Fruit fly (Drosophila melanogaster) whole organism, pupa: ENCODE measurements around the gene Aos1.

Experiments used
- CG10348 ChIP-seq: fragments of 200-800 bp; sonication (Bioruptor generic); IDR thresholded peaks from 2 replicates; pipeline ENCODE4 v1.3.6; 2022; ENCODE audit warnings: missing biosample characterization, missing genetic modification characterization
- CG12605 ChIP-seq: fragments of 200-800 bp; sonication (Bioruptor generic); IDR thresholded peaks from 2 replicates; pipeline ENCODE4 v1.3.6; 2022; ENCODE audit warnings: missing biosample characterization, missing genetic modification characterization
- CG13204 ChIP-seq: fragments of 200-800 bp; sonication (Bioruptor generic); optimal IDR thresholded peaks from 2 replicates; lab custom pipeline; 2018; ENCODE audit warnings: missing biosample characterization, mild to moderate bottlenecking, missing genetic modification characterization, moderate library complexity
- CG14655 ChIP-seq: fragments of 200-800 bp; sonication (Bioruptor generic); optimal IDR thresholded peaks from 3 replicates; lab custom pipeline; 2017; ENCODE audit warnings: mild to moderate bottlenecking, missing biosample characterization, missing genetic modification reagents, missing genetic modification characterization
- CG15710 ChIP-seq: fragments of 200-800 bp; sonication (Bioruptor generic); optimal IDR thresholded peaks from 2 replicates; lab custom pipeline; 2018; ENCODE audit warnings: missing biosample characterization, mild to moderate bottlenecking, missing genetic modification characterization, moderate library complexity
- CG17806 ChIP-seq: fragments of 200-800 bp; sonication (Bioruptor generic); optimal IDR thresholded peaks from 2 replicates; lab custom pipeline; 2018; ENCODE audit warnings: missing biosample characterization, mild to moderate bottlenecking, missing genetic modification characterization, moderate library complexity
- CG32121 ChIP-seq: fragments of 200-800 bp; sonication (Bioruptor generic); IDR thresholded peaks from 2 replicates; pipeline ENCODE4 v1.3.6; 2022; ENCODE audit warnings: missing biosample characterization, missing genetic modification characterization
- CG34367 ChIP-seq: fragments of 200-800 bp; sonication (Bioruptor generic); optimal IDR thresholded peaks from 2 replicates; lab custom pipeline; 2018; ENCODE audit warnings: missing biosample characterization, mild to moderate bottlenecking, missing genetic modification characterization
- CG4496 ChIP-seq: fragments of 200-800 bp; sonication (Bioruptor generic); IDR thresholded peaks from 3 replicates; pipeline ENCODE4 v1.3.6; 2022; ENCODE audit warnings: missing biosample characterization, missing genetic modification characterization
- CG8159 ChIP-seq: fragments of 200-800 bp; sonication (Bioruptor generic); optimal IDR thresholded peaks from 3 replicates; lab custom pipeline; 2018; ENCODE audit warnings: missing biosample characterization, mild to moderate bottlenecking, missing genetic modification characterization, moderate library complexity
- CG8301 ChIP-seq: fragments of 200-800 bp; sonication (Bioruptor generic); optimal IDR thresholded peaks from 2 replicates; lab custom pipeline; 2018; ENCODE audit warnings: missing biosample characterization, mild to moderate bottlenecking, missing genetic modification characterization
- CG9948 ChIP-seq: fragments of 200-800 bp; sonication (Bioruptor generic); optimal IDR thresholded peaks from 2 replicates; lab custom pipeline; 2018; ENCODE audit warnings: missing biosample characterization, mild to moderate bottlenecking, missing genetic modification characterization, moderate library complexity
- D1 ChIP-seq: fragments of 200-800 bp; sonication (Bioruptor generic); optimal IDR thresholded peaks from 2 replicates; lab custom pipeline; 2018; ENCODE audit warnings: missing biosample characterization, mild to moderate bottlenecking, missing genetic modification characterization, moderate library complexity
- EcR ChIP-seq: fragments of 200-800 bp; sonication (Bioruptor generic); optimal IDR thresholded peaks from 3 replicates; lab custom pipeline; 2019; ENCODE audit warnings: missing biosample characterization, missing genetic modification characterization, mild to moderate bottlenecking, moderate library complexity, missing genetic modification reagents
- Ets98B ChIP-seq: fragments of 200-800 bp; sonication (Bioruptor generic); IDR thresholded peaks from 2 replicates; pipeline ENCODE4 v1.3.6; 2022; ENCODE audit warnings: missing biosample characterization, missing genetic modification characterization
- Pif1A ChIP-seq: fragments of 200-800 bp; sonication (Bioruptor generic); optimal IDR thresholded peaks from 3 replicates; lab custom pipeline; 2016; ENCODE audit warnings: missing biosample characterization, missing genetic modification characterization
- Pif1B ChIP-seq: fragments of 200-800 bp; sonication (Bioruptor generic); optimal IDR thresholded peaks from 3 replicates; lab custom pipeline; 2016; ENCODE audit warnings: missing biosample characterization, missing genetic modification characterization
- Snoo ChIP-seq: fragments of 200-800 bp; sonication (Bioruptor generic); optimal IDR thresholded peaks from 3 replicates; lab custom pipeline; 2017; ENCODE audit warnings: missing biosample characterization, mild to moderate bottlenecking, missing genetic modification characterization, inconsistent platforms
- fd96Ca ChIP-seq: fragments of 200-800 bp; sonication (Bioruptor generic); IDR thresholded peaks from 3 replicates; pipeline ENCODE4 v1.3.6; 2022; ENCODE audit warnings: missing biosample characterization, missing genetic modification characterization
- gl ChIP-seq: fragments of 200-800 bp; sonication (Bioruptor generic); optimal IDR thresholded peaks from 2 replicates; lab custom pipeline; 2018; ENCODE audit warnings: missing biosample characterization, mild to moderate bottlenecking, missing genetic modification characterization
- rn ChIP-seq: fragments of 200-800 bp; sonication (Bioruptor generic); IDR thresholded peaks from 2 replicates; pipeline ENCODE4 v1.3.6; 2022; ENCODE audit warnings: missing biosample characterization, missing genetic modification characterization

The Aos1 gene

DNA sequence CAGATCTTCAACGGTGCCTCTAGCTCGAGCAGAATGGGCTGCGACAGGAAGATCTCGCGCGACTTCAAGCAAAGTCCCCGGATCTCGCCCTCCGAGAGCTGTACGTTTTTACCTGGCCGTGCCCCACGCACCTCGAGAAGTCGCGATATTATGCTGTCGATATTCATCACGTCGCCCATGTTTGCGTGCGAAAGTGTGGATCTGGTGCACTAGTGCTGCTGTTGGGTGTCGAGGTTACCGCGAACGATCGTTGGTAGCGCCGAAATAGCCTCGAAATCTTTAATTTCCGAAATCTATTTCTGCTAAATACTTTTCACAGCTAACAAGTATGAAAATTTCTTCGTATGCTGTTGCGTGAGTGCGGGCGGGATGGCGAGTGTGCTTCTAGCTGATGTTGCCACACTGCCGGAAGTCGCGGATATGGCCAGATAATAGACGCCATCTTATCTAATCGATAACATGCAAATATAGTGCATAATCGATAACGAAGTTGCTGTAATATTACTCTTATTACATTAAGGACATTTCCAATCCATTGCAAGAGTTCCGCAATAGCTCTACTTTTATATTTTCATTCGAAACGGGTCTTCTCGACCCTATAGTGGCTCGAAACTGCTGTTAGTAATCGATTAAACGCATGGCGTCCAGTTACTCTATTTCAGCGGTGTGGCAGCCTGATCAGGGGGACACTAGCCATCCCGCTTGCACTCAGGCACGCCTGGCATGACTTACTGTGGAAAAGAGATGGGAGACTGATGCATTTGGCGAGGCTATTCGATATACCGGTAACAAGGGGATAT is 7.9 kb downstream of the Aos1 start, which contains the start of gene Pp1-87B:
TSS of gene Pp1-87B (minus strand) at position 408 of the 800 bp plus-strand sequence.
- peak; percentile 31 for TF ChIP-seq Snoo (tag; lab: Kevin White, UChicago)
- TF ChIP-seq CG13204 = no peak
- TF ChIP-seq CG8159 (tag; lab: Kevin White, UChicago) = no peak
- no peak for TF ChIP-seq fd96Ca (GFP tag; lab: Robert Waterston, UW)
- no peak for TF ChIP-seq CG34367 (tag; lab: Kevin White, UChicago)
- TF ChIP-seq CG4496 (GFP tag; lab: Robert Waterston, UW) = no peak
- peak; percentile 10 for TF ChIP-seq CG15710 (tag; lab: Kevin White, UChicago)
- no peak for TF ChIP-seq Pif1A (GFP tag; lab: Kevin White, UChicago)
- no peak for TF ChIP-seq CG14655
- no peak for TF ChIP-seq CG10348
- TF ChIP-seq Pif1B (GFP tag; lab: Kevin White, UChicago) = no peak
- TF ChIP-seq gl (tag; lab: Kevin White, UChicago) = no peak
- TF ChIP-seq EcR = no peak
- TF ChIP-seq CG8301 (tag; lab: Kevin White, UChicago) = no peak
- no peak for TF ChIP-seq CG32121 (GFP tag; lab: Robert Waterston, UW)
- no peak for TF ChIP-seq rn (GFP tag; lab: Robert Waterston, UW)

DNA sequence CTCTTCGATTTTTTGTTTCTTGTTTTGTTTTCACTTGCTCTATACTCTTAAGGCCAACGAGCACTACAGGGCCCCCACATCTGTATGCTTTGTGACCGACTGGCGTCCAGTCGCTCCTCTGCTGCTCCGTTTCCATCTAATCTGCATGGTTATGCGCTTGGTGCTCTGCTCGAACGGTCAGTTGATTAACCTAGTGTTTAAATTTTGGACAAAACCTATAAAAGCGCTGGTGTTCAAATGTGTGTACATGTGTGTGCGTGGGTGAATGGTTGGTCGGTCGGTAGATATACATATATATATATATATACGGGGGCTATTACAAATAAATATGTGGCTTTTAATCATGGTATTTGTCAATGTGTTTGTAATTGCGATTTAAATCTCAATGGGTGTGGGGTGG is 9.6 kb downstream of the Aos1 start:
- TF ChIP-seq fd96Ca (GFP tag; lab: Robert Waterston, UW) (no peak), EcR (peak; percentile 2), CG8159 (tag; lab: Kevin White, UChicago) (no peak), Snoo (tag; lab: Kevin White, UChicago) (no peak), D1 (tag; lab: Kevin White, UChicago) (no peak)
- TF ChIP-seq, all 21 proteins: peak for 1

DNA sequence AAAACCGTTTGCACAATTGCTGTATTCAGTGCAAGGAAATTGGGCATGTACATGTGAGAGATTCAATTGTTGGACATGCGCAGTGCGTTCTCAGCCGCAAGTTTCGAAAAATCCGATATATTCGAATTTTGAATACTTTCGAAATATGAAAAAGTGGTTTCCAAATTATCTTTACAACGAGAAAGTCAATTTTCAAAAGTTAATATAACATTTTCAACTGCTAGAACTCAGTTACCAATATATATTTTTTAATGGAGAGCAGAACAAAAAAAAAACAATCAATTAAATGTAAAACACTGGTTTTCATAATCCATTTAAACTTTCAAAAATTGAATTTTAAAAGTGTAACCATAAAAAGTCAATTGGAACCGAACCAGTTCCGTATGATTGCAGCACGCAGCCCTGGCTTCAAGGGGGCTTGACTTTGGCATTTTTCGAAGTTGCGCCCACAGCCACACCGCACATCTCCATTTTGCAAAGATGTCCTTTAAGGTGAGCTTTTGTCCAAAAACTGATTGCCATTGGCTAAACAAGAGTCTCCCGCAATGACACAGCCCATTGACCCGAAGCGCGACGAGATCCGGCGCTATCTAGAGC is 11.1 kb downstream of the Aos1 start, which contains the start of the genes Scgbeta and CG17202:
TSS of gene Scgbeta (minus strand) at position 51 of the 597 bp plus-strand sequence.
TSS of gene CG17202 (plus strand) at position 390 of the 597 bp plus-strand sequence.
- TF ChIP-seq Ets98B (GFP tag; lab: Robert Waterston, UW) (peak; percentile 22; the same call in 1 of the 2 replicates), CG14655 (no peak)

DNA sequence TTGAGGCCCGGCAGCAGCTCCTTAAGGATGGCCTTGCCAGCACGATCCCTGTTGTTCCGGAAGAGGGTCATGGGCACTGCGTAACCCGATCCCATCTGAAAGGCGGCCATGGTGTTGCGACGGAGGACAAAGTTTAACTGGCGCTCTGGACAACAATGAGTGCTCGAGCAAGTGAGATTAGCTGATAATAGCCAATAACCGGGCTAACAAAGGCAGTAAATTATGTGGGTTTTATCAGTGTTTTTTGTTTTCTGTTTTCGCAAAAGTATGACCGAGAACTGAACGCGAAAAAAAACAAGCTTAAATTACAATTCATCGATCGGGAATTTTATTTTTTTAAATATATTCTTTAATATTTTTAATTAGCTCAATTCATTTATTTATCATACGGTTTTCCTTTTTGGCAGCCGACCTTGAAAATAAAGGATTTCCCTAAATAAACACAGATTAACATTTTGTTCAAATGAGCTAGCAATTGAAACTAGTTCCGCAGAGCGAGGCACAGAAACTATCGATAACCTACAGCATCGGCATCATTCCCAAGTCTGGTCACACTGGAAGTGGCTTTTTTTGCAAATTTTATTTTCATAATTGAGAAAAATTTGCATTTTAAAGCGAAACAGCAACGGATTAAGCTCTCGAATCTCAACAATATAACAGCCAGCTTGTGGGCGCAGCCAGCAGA is 20.2 kb downstream of the Aos1 start, which contains the start of the genes Dip-C and pps:
TSS of gene Dip-C (minus strand) at position 486 of the 685 bp plus-strand sequence.
TSS of gene pps (plus strand) at position 555 of the 685 bp plus-strand sequence.
- TF ChIP-seq gl (tag; lab: Kevin White, UChicago) (no peak), CG12605 (GFP tag; lab: Robert Waterston, UW) (no peak), EcR (peak; percentile 24)

DNA sequence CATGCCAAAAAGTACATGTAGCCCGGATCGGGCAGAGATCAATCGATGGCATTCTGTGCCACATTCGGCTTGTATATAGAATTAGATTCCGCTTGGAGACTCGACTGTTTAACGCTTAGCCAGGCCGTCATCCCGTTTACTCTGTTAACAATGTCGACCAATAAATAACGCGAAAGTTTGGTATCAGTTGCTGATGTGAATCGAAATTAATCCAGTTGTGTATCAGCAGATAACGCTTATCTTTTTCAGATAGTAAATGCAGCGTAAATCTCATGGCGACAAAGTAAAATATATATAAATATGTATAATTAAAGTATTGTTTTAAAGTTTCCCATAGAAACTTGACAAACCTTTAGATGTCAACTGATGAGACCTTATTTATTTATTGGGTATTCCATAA is 22.2 kb downstream of the Aos1 start:
- TF ChIP-seq EcR (no peak), CG10348 (no peak), gl (tag; lab: Kevin White, UChicago) (no peak), CG13204 (no peak), D1 (tag; lab: Kevin White, UChicago) (no peak), CG12605 (GFP tag; lab: Robert Waterston, UW) (no peak), CG8301 (tag; lab: Kevin White, UChicago) (no peak), Pif1A (GFP tag; lab: Kevin White, UChicago) (no peak), CG8159 (tag; lab: Kevin White, UChicago) (no peak), Pif1B (GFP tag; lab: Kevin White, UChicago) (no peak), CG34367 (tag; lab: Kevin White, UChicago) (no peak), Ets98B (GFP tag; lab: Robert Waterston, UW) (no peak), CG17806 (no peak), CG14655 (no peak), rn (GFP tag; lab: Robert Waterston, UW) (no peak), CG15710 (tag; lab: Kevin White, UChicago) (no peak), fd96Ca (GFP tag; lab: Robert Waterston, UW) (no peak), CG9948 (no peak)

DNA sequence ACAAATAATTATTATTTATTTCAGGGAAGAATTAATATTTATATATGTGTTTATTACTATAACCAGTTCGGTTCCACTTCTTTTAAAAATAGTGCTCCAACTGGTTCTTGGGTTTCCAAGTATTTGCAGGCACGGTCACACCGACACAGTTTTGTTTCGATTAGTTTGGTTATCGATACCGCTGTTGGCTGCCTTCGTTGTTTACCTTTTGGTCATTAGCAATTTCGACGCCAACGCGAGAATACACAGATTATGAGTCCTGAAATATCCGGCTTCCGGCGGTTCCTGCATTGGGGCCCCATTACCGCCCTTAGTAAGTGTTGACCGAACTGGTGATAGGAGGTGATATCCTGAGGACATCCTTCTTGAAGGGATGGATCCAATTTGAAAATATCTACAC is 25.5 kb downstream of the Aos1 start, which contains the start of gene CG5196:
TSS of gene CG5196 (plus strand) at position 157 of the 400 bp plus-strand sequence.
- TF ChIP-seq EcR (peak; percentile 14), Pif1A (GFP tag; lab: Kevin White, UChicago) (no peak)
